Worm (Caenorhabditis elegans) whole organism, early embryonic: ENCODE results near the gene M04B2.4.

Experiments
- F13C5.2 ChIP-seq: sonication (generic microtip); optimal IDR thresholded peaks from 2 replicates; lab custom pipeline; 2017; ENCODE audit warnings: mild to moderate bottlenecking, missing genetic modification characterization, inconsistent platforms, missing compliant biosample characterization
- ama-1 ChIP-seq: fragments of 150-350 bp; optimal IDR thresholded peaks from 2 replicates; lab custom pipeline; 2014
- ceh-36 ChIP-seq: sonication (generic microtip); optimal IDR thresholded peaks from 2 replicates; lab custom pipeline; 2016; ENCODE audit warnings: missing genetic modification characterization, inconsistent platforms, missing compliant biosample characterization
- flt-1 ChIP-seq: fragments of 200-800 bp; sonication (Bioruptor generic); IDR thresholded peaks from 2 replicates; pipeline ENCODE4 v1.3.6; 2022; ENCODE audit warnings: missing genetic modification characterization, missing compliant biosample characterization
- hmbx-1 ChIP-seq: sonication (generic microtip); optimal IDR thresholded peaks from 2 replicates; lab custom pipeline; 2016; ENCODE audit warnings: mild to moderate bottlenecking, missing genetic modification characterization, missing compliant biosample characterization
- hmg-4 ChIP-seq: fragments of 200-800 bp; sonication (Bioruptor generic); optimal IDR thresholded peaks from 2 replicates; lab custom pipeline; 2018; ENCODE audit warnings: mild to moderate bottlenecking, missing genetic modification characterization, missing compliant biosample characterization
- pes-1 ChIP-seq: fragments of 200-800 bp; sonication (Bioruptor generic); IDR thresholded peaks from 2 replicates; pipeline ENCODE4 v1.3.6; 2022; ENCODE audit warnings: missing genetic modification reagents, missing genetic modification characterization, missing compliant biosample characterization
- sea-1 ChIP-seq: fragments of 200-800 bp; sonication (Bioruptor generic); conservative IDR thresholded peaks from 2 replicates; pipeline ENCODE4 v1.3.6; 2022; ENCODE audit warnings: missing genetic modification characterization, missing compliant biosample characterization
- tbx-37 ChIP-seq: fragments of 200-800 bp; sonication (Bioruptor generic); conservative IDR thresholded peaks from 2 replicates; pipeline ENCODE4 v1.3.6; 2022; ENCODE audit warnings: missing genetic modification reagents, missing genetic modification characterization, missing compliant biosample characterization

ce11 chrIV:11526189-11526588, 5.4 kb upstream of the M04B2.4 start:
- no peak for TF ChIP-seq flt-1 (GFP tag; lab: Robert Waterston, UW)
- TF ChIP-seq ama-1, result no peak
- no peak for TF ChIP-seq pes-1
- no peak for TF ChIP-seq hmg-4 (GFP tag; lab: Kevin White, UChicago)
- TF ChIP-seq hmbx-1, result no peak
- TF ChIP-seq tbx-37, result no peak
- no peak for TF ChIP-seq F13C5.2 (tag; lab: Kevin White, UChicago)
- TF ChIP-seq sea-1 (GFP tag; lab: Robert Waterston, UW), result no peak
- TF ChIP-seq ceh-36, result no peak
